Fruit fly (Drosophila melanogaster) whole organism, adult: Measurements from ENCODE around the gene Doc2.

Experiments used
- CG11617 ChIP-seq: fragments of 200-800 bp; sonication (Bioruptor generic); optimal IDR thresholded peaks from 2 replicates; lab custom pipeline; 2017; ENCODE audit warnings: mild to moderate bottlenecking, missing biosample characterization, missing genetic modification reagents, missing genetic modification characterization
- CG12768 ChIP-seq: fragments of 200-800 bp; sonication (Bioruptor generic); optimal IDR thresholded peaks from 2 replicates; lab custom pipeline; 2017; ENCODE audit warnings: missing biosample characterization, missing genetic modification characterization, mild to moderate bottlenecking, moderate library complexity, missing genetic modification reagents
- CG14711 ChIP-seq: fragments of 200-800 bp; sonication (Bioruptor generic); optimal IDR thresholded peaks from 2 replicates; lab custom pipeline; 2018; ENCODE audit warnings: missing biosample characterization, mild to moderate bottlenecking, missing genetic modification characterization, moderate library complexity
- CG1620 ChIP-seq: fragments of 200-800 bp; sonication (Bioruptor generic); optimal IDR thresholded peaks from 2 replicates; lab custom pipeline; 2016; ENCODE audit warnings: missing biosample characterization, missing genetic modification characterization
- CG33017 ChIP-seq: fragments of 200-800 bp; sonication (Bioruptor generic); optimal IDR thresholded peaks from 2 replicates; lab custom pipeline; 2018; ENCODE audit warnings: missing biosample characterization, mild to moderate bottlenecking, missing genetic modification characterization, moderate library complexity
- CG7101 ChIP-seq: fragments of 200-800 bp; sonication (Bioruptor generic); optimal IDR thresholded peaks from 2 replicates; lab custom pipeline; 2018; ENCODE audit warnings: missing biosample characterization, mild to moderate bottlenecking, missing genetic modification characterization, moderate library complexity
- Clk ChIP-seq: fragments of 200-800 bp; sonication (Bioruptor generic); optimal IDR thresholded peaks from 2 replicates; lab custom pipeline; 2017; ENCODE audit warnings: missing biosample characterization, missing genetic modification characterization
- Crg-1 ChIP-seq: fragments of 200-800 bp; sonication (Bioruptor generic); optimal IDR thresholded peaks from 2 replicates; lab custom pipeline; 2016; ENCODE audit warnings: missing biosample characterization, missing genetic modification characterization
- Hr96 ChIP-seq: fragments of 200-800 bp; sonication (Bioruptor generic); optimal IDR thresholded peaks from 2 replicates; lab custom pipeline; 2016; ENCODE audit warnings: missing biosample characterization, missing genetic modification characterization
- Mnt ChIP-seq: fragments of 200-800 bp; sonication (Bioruptor generic); optimal IDR thresholded peaks from 2 replicates; lab custom pipeline; 2016; ENCODE audit warnings: missing biosample characterization, mild to moderate bottlenecking, missing genetic modification characterization
- bab1 ChIP-seq: fragments of 200-800 bp; sonication (Bioruptor generic); optimal IDR thresholded peaks from 3 replicates; lab custom pipeline; 2019; ENCODE audit warnings: missing biosample characterization, mild to moderate bottlenecking, missing genetic modification characterization, moderate library complexity
- cic ChIP-seq: fragments of 200-800 bp; sonication (Bioruptor generic); optimal IDR thresholded peaks from 2 replicates; lab custom pipeline; 2017; ENCODE audit warnings: missing biosample characterization, mild to moderate bottlenecking, missing genetic modification characterization, moderate library complexity
- cnc ChIP-seq, 2 experiments: fragments of >200 bp; optimal IDR thresholded peaks; 2 replicates each; lab custom pipeline; 2017
- kay ChIP-seq: fragments of 200-800 bp; sonication (Bioruptor generic); peaks from one replicate; lab custom pipeline; 2016; ENCODE audit warnings: missing biosample characterization, missing genetic modification characterization, borderline replicate concordance
- ovo ChIP-seq: fragments of 200-800 bp; sonication (Bioruptor generic); optimal IDR thresholded peaks from 2 replicates; lab custom pipeline; 2016; ENCODE audit warnings: missing biosample characterization, missing genetic modification characterization
- pad ChIP-seq: fragments of 200-800 bp; sonication (Bioruptor generic); optimal IDR thresholded peaks from 3 replicates; lab custom pipeline; 2017; ENCODE audit warnings: missing biosample characterization, missing genetic modification characterization, mild to moderate bottlenecking, moderate library complexity, missing genetic modification reagents
- tj ChIP-seq: fragments of 200-800 bp; sonication (Bioruptor generic); optimal IDR thresholded peaks from 3 replicates; lab custom pipeline; 2017; ENCODE audit warnings: missing biosample characterization, mild to moderate bottlenecking, missing genetic modification characterization, moderate library complexity
- toe ChIP-seq: fragments of 200-800 bp; sonication (Bioruptor generic); optimal IDR thresholded peaks from 2 replicates; lab custom pipeline; 2016; ENCODE audit warnings: missing biosample characterization, missing genetic modification characterization

The Doc2 gene

DNA sequence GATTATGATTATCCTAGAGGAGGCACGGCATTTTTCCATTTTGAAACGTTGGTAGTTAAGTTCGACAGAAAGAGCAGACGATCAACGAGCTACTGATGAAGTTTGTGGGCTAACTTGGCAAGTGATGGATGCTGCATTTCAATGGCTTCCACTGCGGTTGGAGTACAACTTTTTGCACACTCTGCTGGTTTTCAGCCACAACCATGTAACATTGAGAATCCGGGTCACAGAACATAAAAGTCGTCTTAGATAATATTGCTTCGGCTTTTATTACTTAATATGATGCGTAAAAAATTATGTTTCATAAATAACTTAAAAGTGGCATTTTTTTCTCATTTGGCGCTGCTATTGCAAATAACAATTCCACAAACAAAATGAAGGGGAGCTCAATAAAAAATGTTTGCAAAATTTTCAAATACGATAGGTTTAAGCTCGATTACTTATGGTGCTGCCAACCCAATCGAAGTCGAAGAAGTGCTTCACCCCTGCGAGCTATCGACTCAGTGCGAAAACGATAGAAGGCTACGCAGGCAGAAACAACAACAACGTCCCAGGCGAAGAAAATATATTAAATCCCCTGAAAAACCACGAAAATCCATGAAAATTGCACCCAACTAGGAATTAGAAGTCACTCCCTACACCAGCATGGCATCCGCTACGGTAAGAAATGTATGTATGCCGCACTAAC lies 52.6 kb downstream of the Doc2 start, which contains the start of the genes CG5653 and CG5021:
CG5653 (minus strand) TSS at position 51 of the 688 bp plus-strand sequence.
CG5021 (plus strand) TSS at position 506 of the 688 bp plus-strand sequence.
- TF ChIP-seq bab1 (GFP tag; lab: Kevin White, UChicago) (peak; percentile 30), Mnt (GFP tag; lab: Kevin White, UChicago) (no peak)

- no peak for TF ChIP-seq CG1620 (GFP tag; lab: Kevin White, UChicago)
- TF ChIP-seq toe = no peak
- TF ChIP-seq ovo (GFP tag; lab: Kevin White, UChicago) = no peak
- no peak for TF ChIP-seq Clk (GFP tag; lab: Kevin White, UChicago)
- TF ChIP-seq cic (GFP tag; lab: Kevin White, UChicago) = no peak
- no peak for TF ChIP-seq Hr96 (GFP tag; lab: Kevin White, UChicago)
- TF ChIP-seq cnc (optimal IDR thresholded peaks at IDR 0.05; lab: Kevin White, UChicago) = no peak
- TF ChIP-seq bab1 (GFP tag; lab: Kevin White, UChicago) = no peak
- no peak for TF ChIP-seq CG33017 (tag; lab: Kevin White, UChicago)
- TF ChIP-seq CG7101 (tag; lab: Kevin White, UChicago) = no peak
- TF ChIP-seq CG11617 (GFP tag; lab: Kevin White, UChicago) = no peak
- TF ChIP-seq Mnt (GFP tag; lab: Kevin White, UChicago) = no peak
- TF ChIP-seq CG14711 (tag; lab: Kevin White, UChicago) = no peak
- TF ChIP-seq tj (GFP tag; lab: Kevin White, UChicago) = no peak
- TF ChIP-seq Crg-1 (GFP tag; lab: Kevin White, UChicago) = no peak
- no peak for TF ChIP-seq pad (GFP tag; lab: Kevin White, UChicago)
- no peak for TF ChIP-seq CG12768 (GFP tag; lab: Kevin White, UChicago)
- no peak for TF ChIP-seq kay (GFP tag; lab: Kevin White, UChicago)
Observed at dm6 chr3L:8964458-8964857, 54.6 kb downstream of the Doc2 start, which contains the start of gene ValRS-m. Gene ValRS-m, minus strand, starts transcription at chr3L:8964769.
